Worm (Caenorhabditis elegans): ENCODE results near the gene ttr-18.

DNA sequence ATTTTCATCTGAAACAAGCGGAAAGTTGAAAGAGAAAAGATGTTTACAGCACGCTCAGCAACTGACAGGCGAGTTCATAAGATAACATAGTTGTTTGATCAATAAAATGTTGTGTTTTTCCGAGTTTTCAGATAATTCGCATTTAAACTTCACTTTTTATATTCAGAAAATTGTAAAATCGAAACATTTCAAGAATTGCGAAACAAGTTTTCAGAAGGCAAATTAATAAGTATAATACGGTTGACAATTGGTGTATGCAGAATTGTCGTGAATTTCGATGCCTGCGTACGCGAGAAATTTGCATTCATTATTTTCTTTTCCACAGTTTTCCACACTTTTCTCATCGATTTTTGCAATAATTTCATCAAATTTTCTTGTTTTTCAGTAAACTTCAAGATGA, 8.8 kb upstream of the ttr-18 start, which contains the start of the genes ooc-3 and B0334.4:
- TF ChIP-seq ztf-16 (tag; optimal IDR thresholded peaks at IDR 0.05) (no peak), sox-2 (GFP tag; IDR thresholded peaks at IDR 0.05) (no peak)
